Fruit fly (Drosophila melanogaster) whole organism, embryonic: ENCODE measurements around the gene E2f2.

Experiments used
- CG10267 ChIP-seq: fragments of 200-800 bp; sonication (Bioruptor generic); optimal IDR thresholded peaks from 2 replicates; lab custom pipeline; 2018; ENCODE audit warnings: missing biosample characterization, mild to moderate bottlenecking, missing genetic modification characterization, moderate library complexity
- CG10366 ChIP-seq: fragments of 200-800 bp; sonication (Bioruptor generic); IDR thresholded peaks from 2 replicates; pipeline ENCODE4 v1.3.6; 2022; ENCODE audit warnings: missing biosample characterization, missing genetic modification characterization
- CG11398 ChIP-seq: fragments of 200-800 bp; sonication (Bioruptor generic); optimal IDR thresholded peaks from 2 replicates; lab custom pipeline; 2016; ENCODE audit warnings: missing biosample characterization, missing genetic modification characterization
- CG11504 ChIP-seq: fragments of 200-800 bp; sonication (Bioruptor generic); optimal IDR thresholded peaks from 3 replicates; lab custom pipeline; 2019; ENCODE audit warnings: missing biosample characterization, mild to moderate bottlenecking, missing genetic modification characterization, moderate library complexity
- CG12104 ChIP-seq: fragments of 200-800 bp; sonication (Bioruptor generic); optimal IDR thresholded peaks from 3 replicates; lab custom pipeline; 2016; ENCODE audit warnings: missing biosample characterization, missing genetic modification characterization
- CG12219 ChIP-seq: fragments of 200-800 bp; sonication (Bioruptor generic); optimal IDR thresholded peaks from 3 replicates; lab custom pipeline; 2018; ENCODE audit warnings: missing biosample characterization, mild to moderate bottlenecking, missing genetic modification characterization
- CG14710 ChIP-seq: fragments of 200-800 bp; sonication (Bioruptor generic); optimal IDR thresholded peaks from 3 replicates; lab custom pipeline; 2019; ENCODE audit warnings: missing biosample characterization, mild to moderate bottlenecking, missing genetic modification characterization, moderate library complexity
- CG16779 ChIP-seq: fragments of 200-800 bp; sonication (Bioruptor generic); IDR thresholded peaks from 2 replicates; pipeline ENCODE4 v1.3.6; 2022; ENCODE audit warnings: missing biosample characterization, missing genetic modification characterization
- CG16813 ChIP-seq: fragments of 200-800 bp; sonication (Bioruptor generic); IDR thresholded peaks from 3 replicates; pipeline ENCODE4 v1.3.6; 2022; ENCODE audit warnings: missing biosample characterization, missing genetic modification characterization; ENCODE audit not compliant: partially characterized antibody
- CG17612 ChIP-seq: fragments of 200-800 bp; sonication (Bioruptor generic); IDR thresholded peaks from 2 replicates; pipeline ENCODE4 v1.3.6; 2022; ENCODE audit warnings: missing biosample characterization, missing genetic modification characterization
- CG18262 ChIP-seq: fragments of 200-800 bp; optimal IDR thresholded peaks from 3 replicates; lab custom pipeline; 2019; ENCODE audit warnings: missing biosample characterization, mild to moderate bottlenecking, missing genetic modification characterization, moderate library complexity
- CG18476 ChIP-seq: fragments of 200-800 bp; sonication (Bioruptor generic); optimal IDR thresholded peaks from 2 replicates; lab custom pipeline; 2016; ENCODE audit warnings: missing biosample characterization, mild to moderate bottlenecking, missing genetic modification characterization
- CG2202 ChIP-seq: fragments of 200-800 bp; sonication (Bioruptor generic); optimal IDR thresholded peaks from 2 replicates; lab custom pipeline; 2018; ENCODE audit warnings: missing biosample characterization, mild to moderate bottlenecking, missing genetic modification characterization
- CG2875 ChIP-seq: fragments of 200-800 bp; sonication (Bioruptor generic); optimal IDR thresholded peaks from 2 replicates; lab custom pipeline; 2017; ENCODE audit warnings: missing biosample characterization, mild to moderate bottlenecking, missing genetic modification characterization, missing genetic modification reagents
- CG31224 ChIP-seq: fragments of 200-800 bp; sonication (Bioruptor generic); IDR thresholded peaks from 2 replicates; pipeline ENCODE4 v1.3.6; 2022; ENCODE audit warnings: missing biosample characterization, missing genetic modification characterization
- CG3163 ChIP-seq: fragments of 200-800 bp; sonication (Bioruptor generic); optimal IDR thresholded peaks from 3 replicates; lab custom pipeline; 2016; ENCODE audit warnings: missing biosample characterization, missing genetic modification characterization
- CG32772 ChIP-seq: fragments of 200-800 bp; sonication (Bioruptor generic); IDR thresholded peaks from 2 replicates; pipeline ENCODE4 v1.3.6; 2022; ENCODE audit warnings: missing biosample characterization, missing genetic modification characterization
- CG4854 ChIP-seq: fragments of 200-800 bp; sonication (Bioruptor generic); optimal IDR thresholded peaks from 2 replicates; lab custom pipeline; 2016; ENCODE audit warnings: missing biosample characterization, missing genetic modification characterization, inconsistent platforms
- CG6813 ChIP-seq: fragments of 200-800 bp; sonication (Bioruptor generic); optimal IDR thresholded peaks from 2 replicates; lab custom pipeline; 2017; ENCODE audit warnings: missing biosample characterization, missing genetic modification characterization, mild to moderate bottlenecking, moderate library complexity, missing genetic modification reagents
- CG7987 ChIP-seq: fragments of 200-800 bp; sonication (Bioruptor generic); optimal IDR thresholded peaks from 2 replicates; lab custom pipeline; 2018; ENCODE audit warnings: missing biosample characterization, mild to moderate bottlenecking, missing genetic modification characterization, moderate library complexity
- CG9727 ChIP-seq: fragments of 200-800 bp; sonication (Bioruptor generic); optimal IDR thresholded peaks from 3 replicates; lab custom pipeline; 2017; ENCODE audit warnings: missing biosample characterization, mild to moderate bottlenecking, missing genetic modification characterization
- CG9797 ChIP-seq: fragments of 200-800 bp; sonication (Bioruptor generic); optimal IDR thresholded peaks from 3 replicates; lab custom pipeline; 2018; ENCODE audit warnings: missing biosample characterization, mild to moderate bottlenecking, missing genetic modification characterization
- D19B ChIP-seq: fragments of 200-800 bp; sonication (Bioruptor generic); optimal IDR thresholded peaks from 2 replicates; lab custom pipeline; 2017; ENCODE audit warnings: missing biosample characterization, mild to moderate bottlenecking, missing genetic modification characterization
- E2f1 ChIP-seq: fragments of 200-800 bp; sonication (Bioruptor generic); IDR thresholded peaks from 2 replicates; pipeline ENCODE4 v1.3.6; 2022; ENCODE audit warnings: missing biosample characterization, missing genetic modification characterization
- Hr78 ChIP-seq, 2 experiments: fragments of 200-800 bp in 1 of 2; fragments of >200 bp in 1 of 2; sonication (Bioruptor generic) in 1 of 2; optimal IDR thresholded peaks; 2 replicates each; lab custom pipeline; 2017 to 2019; ENCODE audit warnings: missing biosample characterization in 2 of 2, missing genetic modification characterization in 2 of 2, mild to moderate bottlenecking in 1 of 2, moderate library complexity in 1 of 2
- Lim3 ChIP-seq: fragments of 200-800 bp; sonication (Bioruptor generic); IDR thresholded peaks from 2 replicates; pipeline ENCODE4 v1.3.6; 2022; ENCODE audit warnings: missing biosample characterization, missing genetic modification characterization
- Max ChIP-seq: fragments of 200-800 bp; sonication (Bioruptor generic); optimal IDR thresholded peaks from 2 replicates; lab custom pipeline; 2016; ENCODE audit warnings: missing biosample characterization, mild to moderate bottlenecking, missing genetic modification characterization
- Mrtf ChIP-seq: fragments of 200-800 bp; sonication (Bioruptor generic); IDR thresholded peaks from 3 replicates; pipeline ENCODE4 v1.3.6; 2022; ENCODE audit warnings: missing biosample characterization, missing genetic modification characterization
- NFAT ChIP-seq: fragments of 200-800 bp; sonication (Bioruptor generic); IDR thresholded peaks from 2 replicates; pipeline ENCODE4 v1.3.6; 2022; ENCODE audit warnings: missing biosample characterization, missing genetic modification characterization
- Poxn ChIP-seq: fragments of 200-800 bp; sonication (Bioruptor generic); IDR thresholded peaks from 2 replicates; pipeline ENCODE4 v1.3.6; 2022; ENCODE audit warnings: missing biosample characterization, missing genetic modification characterization
- abd-A ChIP-seq: fragments of 200-800 bp; sonication (Bioruptor generic); optimal IDR thresholded peaks from 3 replicates; lab custom pipeline; 2019; ENCODE audit warnings: missing biosample characterization, mild to moderate bottlenecking, missing genetic modification characterization, moderate library complexity
- ci ChIP-seq: fragments of 200-800 bp; sonication (Bioruptor generic); IDR thresholded peaks from 3 replicates; pipeline ENCODE4 v1.3.6; 2022; ENCODE audit warnings: missing biosample characterization, missing genetic modification characterization
- fd64A ChIP-seq: fragments of 200-800 bp; sonication (Bioruptor generic); optimal IDR thresholded peaks from 3 replicates; lab custom pipeline; 2018; ENCODE audit warnings: missing biosample characterization, mild to moderate bottlenecking, missing genetic modification characterization
- gce ChIP-seq: fragments of 200-800 bp; sonication (Bioruptor generic); IDR thresholded peaks from 3 replicates; pipeline ENCODE4 v1.3.6; 2022; ENCODE audit warnings: missing biosample characterization, missing genetic modification characterization
- h ChIP-seq: fragments of >200 bp; optimal IDR thresholded peaks from 2 replicates; lab custom pipeline; 2017
- jumu ChIP-seq: fragments of 200-800 bp; sonication (Bioruptor generic); optimal IDR thresholded peaks from 3 replicates; lab custom pipeline; 2016; ENCODE audit warnings: missing biosample characterization, missing genetic modification characterization
- kay ChIP-seq: fragments of 200-800 bp; sonication (Bioruptor generic); optimal IDR thresholded peaks from 2 replicates; lab custom pipeline; 2016; ENCODE audit warnings: missing biosample characterization, missing genetic modification characterization
- ken ChIP-seq: fragments of 200-800 bp; sonication (Bioruptor generic); IDR thresholded peaks from 3 replicates; pipeline ENCODE4 v1.3.6; 2022; ENCODE audit warnings: missing biosample characterization, missing genetic modification characterization
- lola ChIP-seq, 3 experiments: fragments of >200 bp in 2 of 3; fragments of 200-800 bp in 1 of 3; sonication (Bioruptor generic) in 1 of 3; optimal IDR thresholded peaks; 2 replicates each; lab custom pipeline; 2017 to 2019; ENCODE audit warnings: missing biosample characterization in 3 of 3, missing genetic modification characterization in 3 of 3, mild to moderate bottlenecking in 1 of 3, moderate library complexity in 1 of 3
- mld ChIP-seq: fragments of 200-800 bp; sonication (Bioruptor generic); IDR thresholded peaks from 3 replicates; pipeline ENCODE4 v1.3.6; 2022; ENCODE audit warnings: missing biosample characterization, missing genetic modification characterization; ENCODE audit not compliant: partially characterized antibody
- nerfin-1 ChIP-seq: fragments of 200-800 bp; sonication (Bioruptor generic); optimal IDR thresholded peaks from 3 replicates; lab custom pipeline; 2019; ENCODE audit warnings: missing biosample characterization, mild to moderate bottlenecking, missing genetic modification characterization, moderate library complexity
- onecut ChIP-seq: fragments of 200-800 bp; sonication (Bioruptor generic); IDR thresholded peaks from 2 replicates; pipeline ENCODE4 v1.3.6; 2022; ENCODE audit warnings: missing biosample characterization, missing genetic modification characterization
- pnt ChIP-seq: fragments of 200-800 bp; sonication (Bioruptor generic); optimal IDR thresholded peaks from 3 replicates; lab custom pipeline; 2016; ENCODE audit warnings: missing biosample characterization, missing genetic modification characterization
- sim ChIP-seq: fragments of 200-800 bp; sonication (Bioruptor generic); IDR thresholded peaks from 2 replicates; pipeline ENCODE4 v1.3.6; 2022; ENCODE audit warnings: missing biosample characterization, missing genetic modification characterization
- sr ChIP-seq: fragments of 200-800 bp; sonication (Bioruptor generic); IDR thresholded peaks from 3 replicates; pipeline ENCODE4 v1.3.6; 2022; ENCODE audit warnings: missing biosample characterization, missing genetic modification characterization
- tna ChIP-seq: fragments of 200-800 bp; sonication (Bioruptor generic); IDR thresholded peaks from 2 replicates; pipeline ENCODE4 v1.3.6; 2022; ENCODE audit warnings: missing biosample characterization, missing genetic modification characterization; ENCODE audit not compliant: partially characterized antibody
- trh ChIP-seq: fragments of 200-800 bp; sonication (Bioruptor generic); optimal IDR thresholded peaks from 2 replicates; lab custom pipeline; 2016; ENCODE audit warnings: missing biosample characterization, missing genetic modification characterization
- tup ChIP-seq: fragments of 200-800 bp; sonication (Bioruptor generic); optimal IDR thresholded peaks from 2 replicates; lab custom pipeline; 2016; ENCODE audit warnings: missing biosample characterization, mild to moderate bottlenecking, missing genetic modification characterization, moderate library complexity
- unc-4 ChIP-seq: fragments of 200-800 bp; sonication (Bioruptor generic); IDR thresholded peaks from 2 replicates; pipeline ENCODE4 v1.3.6; 2022; ENCODE audit warnings: missing biosample characterization, missing genetic modification characterization; ENCODE audit not compliant: partially characterized antibody
- usp ChIP-seq: fragments of >200 bp; optimal IDR thresholded peaks from 2 replicates; lab custom pipeline; 2017; ENCODE audit warnings: missing biosample characterization, missing genetic modification characterization
- zfh2 ChIP-seq: fragments of 200-800 bp; sonication (Bioruptor generic); optimal IDR thresholded peaks from 2 replicates; lab custom pipeline; 2016; ENCODE audit warnings: missing biosample characterization, missing genetic modification characterization

E2f2 gene

dm6 chr2L:21163311-21163842, 6.8 kb upstream of the E2f2 start, which contains the start of gene Noc2 (continued):
- TF ChIP-seq CG16779 (GFP tag; lab: Robert Waterston, UW) (peak; percentile 65), CG11398 (GFP tag; lab: Kevin White, UChicago) (no peak), usp (GFP tag; lab: Kevin White, UChicago) (no peak), CG12104 (GFP tag; lab: Kevin White, UChicago) (no peak), nerfin-1 (tag; lab: Kevin White, UChicago) (no peak), fd64A (GFP tag; lab: Kevin White, UChicago) (no peak), tna (GFP tag; lab: Robert Waterston, UW) (no peak), CG11504 (tag; lab: Kevin White, UChicago) (peak; percentile 56), pnt (GFP tag; lab: Kevin White, UChicago) (peak; percentile 21), CG18262 (tag; lab: Kevin White, UChicago) (peak; percentile 60), mld (GFP tag; lab: Robert Waterston, UW) (no peak), ken (peak; percentile 64; the same call in 1 of the 3 replicates), ci (0 out of 3 replicates have a peak, but pooled peaks have one; percentile 40), CG10366 (GFP tag; lab: Robert Waterston, UW) (peak; percentile 45), CG3163 (GFP tag; lab: Kevin White, UChicago) (no peak), sim (GFP tag; lab: Robert Waterston, UW) (no peak), NFAT (GFP tag; lab: Robert Waterston, UW) (peak; percentile 44; the same call in 1 of the 2 replicates), abd-A (tag; lab: Kevin White, UChicago) (no peak), CG14710 (tag; lab: Kevin White, UChicago) (peak; percentile 54), CG10267 (peak; percentile 37), jumu (GFP tag; lab: Kevin White, UChicago) (peak; percentile 1), CG4854 (GFP tag; lab: Kevin White, UChicago) (no peak), h (no peak), gce (no peak), CG32772 (GFP tag; lab: Robert Waterston, UW) (peak; percentile 35; the same call in 1 of the 2 replicates), CG31224 (GFP tag; lab: Robert Waterston, UW) (no peak), unc-4 (no peak), Mrtf (GFP tag; lab: Robert Waterston, UW) (peak; percentile 42; the same call in 2 of the 3 replicates), Max (GFP tag; lab: Kevin White, UChicago) (peak; percentile 90), CG16813 (GFP tag; lab: Robert Waterston, UW) (no peak), D19B (GFP tag; lab: Kevin White, UChicago) (no peak), CG18476 (GFP tag; lab: Kevin White, UChicago) (no peak), trh (GFP tag; lab: Kevin White, UChicago) (no peak), E2f1 (GFP tag; lab: Robert Waterston, UW) (peak; percentile 51), CG9727 (peak; percentile 33), CG2875 (GFP tag; lab: Kevin White, UChicago) (no peak), CG9797 (GFP tag; lab: Kevin White, UChicago) (no peak), CG2202 (no peak), CG6813 (GFP tag; lab: Kevin White, UChicago) (no peak), lola (GFP tag; optimal IDR thresholded peaks at IDR 0.05; lab: Kevin White, UChicago) (peak in 1 of 3 experiments; percentile 30), CG12219 (GFP tag; lab: Kevin White, UChicago) (no peak), CG17612 (no peak), sr (GFP tag; lab: Robert Waterston, UW) (no peak), zfh2 (peak; percentile 48), kay (GFP tag; lab: Kevin White, UChicago) (no peak), tup (GFP tag; lab: Kevin White, UChicago) (no peak), Hr78 (GFP tag; optimal IDR thresholded peaks at IDR 0.05; lab: Kevin White, UChicago) (no peak), Lim3 (GFP tag; lab: Robert Waterston, UW) (no peak), CG7987 (GFP tag; lab: Kevin White, UChicago) (no peak), onecut (GFP tag; lab: Robert Waterston, UW) (no peak), Poxn (GFP tag; lab: Robert Waterston, UW) (no peak)
